Worm (Caenorhabditis elegans): ENCODE results near the gene ZC239.16.

ZC239.16 gene

DNA sequence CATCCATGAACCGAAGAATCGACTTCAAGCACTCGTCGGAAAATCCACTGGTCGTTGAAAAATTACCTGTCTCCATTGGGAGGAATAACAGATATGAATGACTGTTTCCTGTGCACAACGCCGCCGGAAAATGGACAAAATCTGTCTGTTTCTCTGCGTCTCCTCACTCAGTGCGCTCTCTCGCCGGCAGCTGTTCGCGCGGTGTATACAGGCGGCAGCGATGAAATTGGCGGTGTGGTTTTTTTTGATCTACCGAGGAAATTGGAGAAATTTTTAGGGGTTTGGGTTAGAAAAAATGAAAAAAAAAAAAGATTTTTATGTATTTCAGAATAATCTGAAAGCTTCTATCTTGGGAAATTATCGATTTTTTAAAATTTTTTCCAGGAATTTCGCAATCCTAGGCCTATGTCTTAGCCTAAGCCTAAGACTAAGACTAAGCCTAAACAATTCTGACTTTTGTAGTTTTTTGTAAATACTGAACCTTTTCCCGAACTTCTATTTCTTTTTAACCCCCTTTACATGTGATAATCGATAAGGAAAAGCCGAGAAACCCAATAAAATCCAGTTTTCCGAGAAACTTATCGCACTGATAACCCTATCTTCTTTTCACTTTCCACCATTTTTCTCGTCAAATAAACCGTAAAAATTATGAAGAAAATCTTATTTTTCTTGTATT, 23.1 kb upstream of the ZC239.16 start, which contains the start of the genes fbxc-50 and C17F4.2:
Gene fbxc-50 (minus strand): TSS at position 81 of the 676 bp plus-strand sequence.
Gene C17F4.2 (plus strand): TSS at position 626 of the 676 bp plus-strand sequence.
- TF ChIP-seq ZK337.2 (GFP tag; IDR thresholded peaks at IDR 0.05) (no peak), ZK546.5 (tag; optimal IDR thresholded peaks at IDR 0.05) (no peak), arid-1 (GFP tag; conservative IDR thresholded peaks at IDR 0.05) (no peak), nhr-10 (tag; optimal IDR thresholded peaks at IDR 0.05) (no peak), unc-39 (tag; optimal IDR thresholded peaks at IDR 0.05) (no peak), nhr-42 (GFP tag; IDR thresholded peaks at IDR 0.05) (no peak), lin-15B (tag; optimal IDR thresholded peaks at IDR 0.05) (no peak), F44E2.7 (GFP tag; IDR thresholded peaks at IDR 0.05) (no peak), hif-1 (tag; optimal IDR thresholded peaks at IDR 0.05) (no peak), lin-38 (GFP tag; IDR thresholded peaks at IDR 0.05) (no peak), dve-1 (tag; optimal IDR thresholded peaks at IDR 0.05; ENCODE audit: insufficient read depth) (no peak), F26F4.8 (GFP tag; conservative IDR thresholded peaks at IDR 0.05) (no peak), Y48G9A.11 (GFP tag; IDR thresholded peaks at IDR 0.05) (no peak), zfp-3 (GFP tag; conservative IDR thresholded peaks at IDR 0.05) (no peak), F37D6.2 (tag; optimal IDR thresholded peaks at IDR 0.05) (no peak), ama-1 (optimal IDR thresholded peaks at IDR 0.05) (no peak)

DNA sequence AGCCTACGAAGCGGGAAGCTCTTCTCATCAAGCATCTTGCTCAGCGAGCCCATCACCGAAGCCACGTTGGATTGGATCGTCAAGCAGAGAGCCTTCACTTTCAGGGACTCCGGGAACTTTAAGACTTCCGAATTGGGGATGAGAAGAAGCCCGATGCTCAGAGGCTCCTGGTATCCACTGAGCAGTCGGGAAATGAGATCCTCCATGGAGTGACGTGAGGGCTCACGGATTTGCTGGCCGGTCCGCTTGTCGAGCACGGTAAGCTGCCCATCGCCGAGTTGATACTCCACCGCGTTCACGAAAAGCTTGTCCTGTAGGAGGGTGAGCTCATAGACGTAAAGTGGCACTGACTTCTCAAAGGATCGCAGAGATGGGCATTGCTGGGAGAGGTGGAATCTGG, 22.4 kb upstream of the ZC239.16 start:
- peak; percentile 58; the same call in 1 of the 2 replicates for TF ChIP-seq set-16 (GFP tag; IDR thresholded peaks at IDR 0.05)
- TF ChIP-seq zag-1 (tag; optimal IDR thresholded peaks at IDR 0.05): no peak

DNA sequence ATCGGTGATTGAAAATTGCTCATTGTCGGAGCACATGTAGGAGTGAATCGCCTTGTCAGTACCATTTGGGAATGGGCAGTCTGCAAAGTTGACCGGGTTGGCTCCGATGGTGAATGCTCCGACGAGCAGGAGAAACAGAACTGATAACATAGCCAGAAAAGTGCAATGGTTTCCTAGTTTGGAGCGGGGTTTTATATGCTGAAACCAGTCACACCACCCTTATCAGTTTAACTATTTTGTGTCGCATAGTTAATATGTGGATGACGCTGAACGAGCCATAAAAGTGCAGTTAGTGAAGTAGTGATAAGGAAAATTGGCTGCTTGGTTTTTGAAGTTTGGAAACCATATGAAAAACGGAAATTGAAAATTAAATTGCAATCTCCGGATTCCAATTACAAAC, 20.7 kb upstream of the ZC239.16 start, which contains the start of gene C17F4.7:
Gene C17F4.7 (minus strand): TSS at position 180 of the 400 bp plus-strand sequence.
- TF ChIP-seq madf-5 (GFP tag; IDR thresholded peaks at IDR 0.05) (no peak), zfp-3 (GFP tag; conservative IDR thresholded peaks at IDR 0.05) (no peak), fos-1 (tag; optimal IDR thresholded peaks at IDR 0.05) (no peak), vab-7 (GFP tag; IDR thresholded peaks at IDR 0.05) (no peak), ceh-20 (GFP tag; IDR thresholded peaks at IDR 0.05) (no peak), ZK546.5 (tag; optimal IDR thresholded peaks at IDR 0.05) (no peak), hlh-11 (tag; optimal IDR thresholded peaks at IDR 0.05) (peak; percentile 84), nhr-25 (tag; optimal IDR thresholded peaks at IDR 0.05; ENCODE audit: borderline replicate concordance, insufficient read depth) (no peak), nhr-48 (tag; optimal IDR thresholded peaks at IDR 0.05) (peak; percentile 37), aha-1 (tag) (peak; percentile 62), ZK337.2 (GFP tag; IDR thresholded peaks at IDR 0.05) (no peak), hlh-30 (tag; optimal IDR thresholded peaks at IDR 0.05; ENCODE audit: insufficient read depth) (peak; percentile 2), duxl-1 (tag; optimal IDR thresholded peaks at IDR 0.05; ENCODE audit: poor library complexity) (no peak), dve-1 (tag; optimal IDR thresholded peaks at IDR 0.05; ENCODE audit: insufficient read depth) (peak; percentile 87), nhr-102 (tag; optimal IDR thresholded peaks at IDR 0.05) (peak; percentile 41), attf-4 (tag; optimal IDR thresholded peaks at IDR 0.05) (no peak), daf-16 (GFP tag; optimal IDR thresholded peaks at IDR 0.05) (no peak), daf-16 (tag; optimal IDR thresholded peaks at IDR 0.05) (peak; percentile 77), D1046.2 (GFP tag; IDR thresholded peaks at IDR 0.05) (no peak), tra-1 (GFP tag; IDR thresholded peaks at IDR 0.05) (peak; percentile 66; the same call in 1 of the 2 replicates), lin-38 (GFP tag; IDR thresholded peaks at IDR 0.05) (0 out of 2 replicates have a peak, but pooled peaks have one; percentile 12), ama-1 (optimal IDR thresholded peaks at IDR 0.05) (no peak), zag-1 (tag; optimal IDR thresholded peaks at IDR 0.05) (no peak), unc-62 (GFP tag; optimal IDR thresholded peaks at IDR 0.05 in 1 of 2) (peak in 1 of 2 experiments; percentile 80), unc-62 (tag; optimal IDR thresholded peaks at IDR 0.05) (no peak), lin-13 (GFP tag; optimal IDR thresholded peaks at IDR 0.05) (no peak), snpc-1.2 (GFP tag; IDR thresholded peaks at IDR 0.05) (no peak), spr-1 (tag; optimal IDR thresholded peaks at IDR 0.05) (no peak), ceh-82 (tag; optimal IDR thresholded peaks at IDR 0.05) (no peak), sdz-12 (GFP tag; optimal IDR thresholded peaks at IDR 0.05) (no peak), tag-97 (GFP tag; IDR thresholded peaks at IDR 0.05) (no peak), dmd-6 (GFP tag; IDR thresholded peaks at IDR 0.05) (peak; percentile 92), pqm-1 (tag; optimal IDR thresholded peaks at IDR 0.05) (peak; percentile 84), pha-4 (GFP tag; IDR thresholded peaks at IDR 0.05) (no peak), pha-4 (tag; optimal IDR thresholded peaks at IDR 0.05) (no peak), nhr-28 (tag; optimal IDR thresholded peaks at IDR 0.05) (peak; percentile 95)

Data from whole organism, L4 larva.